Worm (Caenorhabditis elegans): ENCODE measurements around the gene C25F9.9.

DNA sequence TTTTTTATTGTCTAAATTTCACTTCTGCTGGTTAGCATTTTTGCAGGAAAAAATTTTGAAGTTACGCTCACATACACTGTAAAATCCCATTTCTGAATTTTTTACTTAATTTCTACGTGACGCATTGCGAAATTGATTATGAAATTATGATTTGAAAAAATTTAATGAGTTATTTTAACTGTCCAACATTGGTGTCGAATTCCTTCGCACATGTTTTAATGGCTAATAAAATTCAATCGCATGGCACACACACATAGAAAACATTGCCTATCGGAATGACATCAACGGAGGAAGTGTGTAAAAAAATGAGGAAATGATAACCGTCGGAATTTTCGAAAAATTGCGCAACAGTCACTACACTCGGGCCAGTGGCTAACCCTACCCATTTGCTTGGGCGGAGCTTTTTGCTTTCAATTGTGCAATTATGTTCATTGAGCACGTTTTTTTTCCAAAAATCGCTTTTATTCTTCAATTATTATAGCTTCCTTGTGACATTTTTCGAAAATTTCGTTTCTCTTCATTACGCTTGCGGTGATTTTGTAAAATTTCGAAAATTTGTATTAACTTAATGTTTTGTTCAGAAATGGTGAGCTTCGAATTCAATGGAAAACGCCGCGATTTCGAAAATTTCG lies 17.5 kb downstream of the C25F9.9 start, which contains the start of gene C25F9.16:
- TF ChIP-seq him-1 (tag; optimal IDR thresholded peaks at IDR 0.05) (no peak), W03F9.2 (tag; optimal IDR thresholded peaks at IDR 0.05) (no peak)

All from whole organism, L4/young adult.